Fruit fly (Drosophila melanogaster) whole organism, prepupa: ENCODE measurements around the gene GNBP1.

Experiments
- CG10631 ChIP-seq: fragments of 200-800 bp; sonication (Bioruptor generic); optimal IDR thresholded peaks from 2 replicates; lab custom pipeline; 2016; ENCODE audit warnings: missing biosample characterization, missing genetic modification characterization
- CG11294 ChIP-seq: fragments of 200-800 bp; sonication (Bioruptor generic); IDR thresholded peaks from 2 replicates; pipeline ENCODE4 v1.3.6; 2022; ENCODE audit warnings: missing biosample characterization, missing genetic modification characterization
- CG11902 ChIP-seq: fragments of 200-800 bp; sonication (Bioruptor generic); optimal IDR thresholded peaks from 3 replicates; lab custom pipeline; 2016; ENCODE audit warnings: missing biosample characterization, missing genetic modification characterization
- CG15336 ChIP-seq: fragments of 200-800 bp; sonication (Bioruptor generic); IDR thresholded peaks from 2 replicates; pipeline ENCODE4 v1.3.6; 2022; ENCODE audit warnings: missing biosample characterization, missing genetic modification characterization
- CG31627 ChIP-seq: fragments of 200-800 bp; sonication (Bioruptor generic); optimal IDR thresholded peaks from 3 replicates; lab custom pipeline; 2016; ENCODE audit warnings: missing biosample characterization, missing genetic modification characterization
- CG34406 ChIP-seq: fragments of 200-800 bp; sonication (Bioruptor generic); optimal IDR thresholded peaks from 3 replicates; lab custom pipeline; 2016; ENCODE audit warnings: missing biosample characterization, missing genetic modification characterization
- CG4318 ChIP-seq: fragments of 200-800 bp; sonication (Bioruptor generic); optimal IDR thresholded peaks from 3 replicates; lab custom pipeline; 2017; ENCODE audit warnings: missing biosample characterization, mild to moderate bottlenecking, missing genetic modification characterization
- CG6276 ChIP-seq: fragments of 200-800 bp; sonication (Bioruptor generic); optimal IDR thresholded peaks from 2 replicates; lab custom pipeline; 2017; ENCODE audit warnings: missing biosample characterization, mild to moderate bottlenecking, missing genetic modification characterization
- CG6808 ChIP-seq: fragments of 200-800 bp; sonication (Bioruptor generic); optimal IDR thresholded peaks from 3 replicates; lab custom pipeline; 2017; ENCODE audit warnings: missing biosample characterization, missing genetic modification characterization, mild to moderate bottlenecking, moderate library complexity, missing genetic modification reagents
- CG7368 ChIP-seq: fragments of 200-800 bp; sonication (Bioruptor generic); optimal IDR thresholded peaks from 3 replicates; lab custom pipeline; 2016; ENCODE audit warnings: missing biosample characterization, missing genetic modification characterization
- CG8119 ChIP-seq: fragments of 200-800 bp; sonication (Bioruptor generic); IDR thresholded peaks from 3 replicates; pipeline ENCODE4 v1.3.6; 2022; ENCODE audit warnings: missing biosample characterization, missing genetic modification characterization
- CG8632 ChIP-seq: fragments of 200-800 bp; sonication (Bioruptor generic); optimal IDR thresholded peaks from 3 replicates; lab custom pipeline; 2016; ENCODE audit warnings: missing biosample characterization, missing genetic modification characterization
- CG9139 ChIP-seq: fragments of 200-800 bp; sonication (Bioruptor generic); optimal IDR thresholded peaks from 3 replicates; lab custom pipeline; 2017; ENCODE audit warnings: missing biosample characterization, mild to moderate bottlenecking, missing genetic modification characterization
- Eip75B ChIP-seq: fragments of 200-800 bp; sonication (Bioruptor generic); optimal IDR thresholded peaks from 3 replicates; lab custom pipeline; 2016; ENCODE audit warnings: missing biosample characterization, missing genetic modification characterization
- Eip78C ChIP-seq: fragments of 200-800 bp; sonication (Bioruptor generic); peaks from one replicate; lab custom pipeline; 2016; ENCODE audit warnings: missing biosample characterization, missing genetic modification characterization
- Ets21C ChIP-seq: fragments of 200-800 bp; sonication (Bioruptor generic); optimal IDR thresholded peaks from 3 replicates; lab custom pipeline; 2016; ENCODE audit warnings: missing biosample characterization, missing genetic modification characterization
- Gug ChIP-seq: fragments of 200-800 bp; sonication (Bioruptor generic); IDR thresholded peaks from 2 replicates; pipeline ENCODE4 v1.3.6; 2022; ENCODE audit warnings: missing biosample characterization, missing genetic modification characterization
- Hr39 ChIP-seq: fragments of 200-800 bp; sonication (Bioruptor generic); optimal IDR thresholded peaks from 2 replicates; lab custom pipeline; 2016; ENCODE audit warnings: missing biosample characterization, missing genetic modification characterization
- Hr4 ChIP-seq: fragments of 200-800 bp; sonication (Bioruptor generic); optimal IDR thresholded peaks from 3 replicates; lab custom pipeline; 2016; ENCODE audit warnings: missing biosample characterization, missing genetic modification characterization
- Lpt ChIP-seq: fragments of 200-800 bp; sonication (Bioruptor generic); optimal IDR thresholded peaks from 3 replicates; lab custom pipeline; 2016; ENCODE audit warnings: missing biosample characterization, missing genetic modification characterization
- OdsH ChIP-seq: fragments of 200-800 bp; sonication (Bioruptor generic); optimal IDR thresholded peaks from 3 replicates; lab custom pipeline; 2016; ENCODE audit warnings: missing biosample characterization, missing genetic modification characterization
- achi ChIP-seq: fragments of 200-800 bp; sonication (Bioruptor generic); optimal IDR thresholded peaks from 3 replicates; lab custom pipeline; 2016; ENCODE audit warnings: missing biosample characterization, missing genetic modification characterization
- acj6 ChIP-seq: fragments of 200-800 bp; sonication (Bioruptor generic); optimal IDR thresholded peaks from 3 replicates; lab custom pipeline; 2016; ENCODE audit warnings: missing biosample characterization, missing genetic modification characterization
- cyc ChIP-seq: fragments of 200-800 bp; sonication (Bioruptor generic); optimal IDR thresholded peaks from 3 replicates; lab custom pipeline; 2016; ENCODE audit warnings: missing biosample characterization, missing genetic modification characterization
- dsx ChIP-seq: fragments of 200-800 bp; optimal IDR thresholded peaks from 3 replicates; lab custom pipeline; 2019; ENCODE audit warnings: missing biosample characterization, mild to moderate bottlenecking, missing genetic modification characterization, moderate library complexity; ENCODE audit not compliant: poor library complexity, severe bottlenecking
- eg ChIP-seq: fragments of 200-800 bp; sonication (Bioruptor generic); IDR thresholded peaks from 3 replicates; pipeline ENCODE4 v1.3.6; 2022; ENCODE audit warnings: missing biosample characterization, missing genetic modification characterization
- esn ChIP-seq: fragments of 200-800 bp; sonication (Bioruptor generic); optimal IDR thresholded peaks from 2 replicates; lab custom pipeline; 2016; ENCODE audit warnings: missing biosample characterization, mild to moderate bottlenecking, missing genetic modification characterization, moderate library complexity
- fd59A ChIP-seq: fragments of 200-800 bp; sonication (Bioruptor generic); optimal IDR thresholded peaks from 2 replicates; lab custom pipeline; 2017; ENCODE audit warnings: missing biosample characterization, mild to moderate bottlenecking, missing genetic modification characterization, missing genetic modification reagents
- fd85E ChIP-seq: fragments of 200-800 bp; sonication (Bioruptor generic); optimal IDR thresholded peaks from 3 replicates; lab custom pipeline; 2016; ENCODE audit warnings: missing biosample characterization, missing genetic modification characterization
- lz ChIP-seq: fragments of 200-800 bp; sonication (Bioruptor generic); optimal IDR thresholded peaks from 3 replicates; lab custom pipeline; 2016; ENCODE audit warnings: missing biosample characterization, missing genetic modification characterization
- pdm3 ChIP-seq: fragments of 200-800 bp; sonication (Bioruptor generic); optimal IDR thresholded peaks from 3 replicates; lab custom pipeline; 2016; ENCODE audit warnings: missing biosample characterization, missing genetic modification characterization
- salr ChIP-seq, 2 experiments: fragments of 200-800 bp; sonication (Bioruptor generic); optimal IDR thresholded peaks; 3 replicates each; lab custom pipeline; 2016 to 2018; ENCODE audit warnings: missing biosample characterization in 2 of 2, missing genetic modification characterization in 2 of 2, mild to moderate bottlenecking in 1 of 2
- spab ChIP-seq: fragments of 200-800 bp; sonication (Bioruptor generic); optimal IDR thresholded peaks from 2 replicates; lab custom pipeline; 2017; ENCODE audit warnings: missing biosample characterization, mild to moderate bottlenecking, missing genetic modification characterization, missing genetic modification reagents
- ss ChIP-seq, 2 experiments: fragments of 200-800 bp; sonication (Bioruptor generic); optimal IDR thresholded peaks; 2 replicates in 1 of 2; 3 replicates in 1 of 2; lab custom pipeline; 2017 to 2018; ENCODE audit warnings: mild to moderate bottlenecking in 2 of 2, missing biosample characterization in 2 of 2, missing genetic modification characterization in 2 of 2, moderate library complexity in 1 of 2
- svp ChIP-seq: fragments of 200-800 bp; sonication (Bioruptor generic); peaks from one replicate; lab custom pipeline; 2016; ENCODE audit warnings: missing biosample characterization, missing genetic modification characterization
- vri ChIP-seq: fragments of 200-800 bp; sonication (Bioruptor generic); optimal IDR thresholded peaks from 3 replicates; lab custom pipeline; 2016; ENCODE audit warnings: missing biosample characterization, mild to moderate bottlenecking, missing genetic modification characterization

GNBP1 gene

DNA sequence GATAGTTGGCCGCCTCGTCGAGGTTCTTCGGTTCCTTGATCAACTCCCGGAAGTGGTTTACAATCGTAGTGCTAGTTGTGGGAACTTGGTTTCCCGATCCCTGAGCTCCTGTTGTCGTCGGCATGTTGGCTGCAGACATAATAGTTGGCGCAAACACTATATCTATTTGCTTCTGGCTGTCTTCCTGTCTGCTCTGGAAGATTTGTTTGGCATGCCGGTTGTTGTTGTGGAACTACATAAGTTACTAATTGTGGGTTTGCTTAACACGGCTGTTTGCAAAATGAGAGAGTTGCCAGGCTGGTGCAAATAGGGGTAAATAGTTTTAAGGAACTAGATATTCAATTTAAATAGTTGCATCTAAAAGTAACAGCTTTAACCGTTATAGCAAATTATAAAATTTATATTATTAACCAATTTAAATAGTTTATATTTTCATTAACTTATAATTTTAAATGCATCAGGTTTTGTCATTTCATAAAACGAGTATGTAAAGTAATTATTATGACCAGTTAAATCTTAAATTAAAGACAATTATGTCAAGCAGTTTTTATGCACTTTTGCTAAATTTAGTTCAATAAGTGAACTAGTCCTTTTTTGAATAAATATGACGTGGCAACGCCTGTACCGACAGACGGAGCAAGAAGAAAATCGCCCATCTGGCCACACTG lies 6.1 kb downstream of the GNBP1 start, which contains the start of the genes Sgf11 and CG32202 (continued):
- TF ChIP-seq Lpt (GFP tag; lab: Kevin White, UChicago) (no peak), cyc (peak; percentile 31), salr (GFP tag; optimal IDR thresholded peaks at IDR 0.05; lab: Kevin White, UChicago) (no peak), eg (GFP tag; lab: Robert Waterston, UW) (no peak), Eip75B (GFP tag; lab: Kevin White, UChicago) (no peak), Hr39 (GFP tag; lab: Kevin White, UChicago) (peak; percentile 36), fd59A (GFP tag; lab: Kevin White, UChicago) (no peak), Eip78C (peak; percentile 51), Ets21C (GFP tag; lab: Kevin White, UChicago) (no peak), CG10631 (GFP tag; lab: Kevin White, UChicago) (peak; percentile 70), vri (GFP tag; lab: Kevin White, UChicago) (no peak), fd85E (GFP tag; lab: Kevin White, UChicago) (no peak), dsx (GFP tag; lab: Kevin White, UChicago) (peak; percentile 57), Hr4 (GFP tag; lab: Kevin White, UChicago) (peak; percentile 40), OdsH (peak; percentile 67), CG11294 (GFP tag; lab: Robert Waterston, UW) (no peak), CG8632 (GFP tag; lab: Kevin White, UChicago) (peak; percentile 57), esn (GFP tag; lab: Kevin White, UChicago) (peak; percentile 58), acj6 (peak; percentile 58), ss (GFP tag; optimal IDR thresholded peaks at IDR 0.05; lab: Kevin White, UChicago) (no peak), CG15336 (GFP tag; lab: Robert Waterston, UW) (peak; percentile 68), CG8119 (GFP tag; lab: Robert Waterston, UW) (no peak), CG4318 (no peak), CG11902 (peak; percentile 21), spab (GFP tag; lab: Kevin White, UChicago) (no peak), pdm3 (GFP tag; lab: Kevin White, UChicago) (no peak), achi (peak; percentile 69)

DNA sequence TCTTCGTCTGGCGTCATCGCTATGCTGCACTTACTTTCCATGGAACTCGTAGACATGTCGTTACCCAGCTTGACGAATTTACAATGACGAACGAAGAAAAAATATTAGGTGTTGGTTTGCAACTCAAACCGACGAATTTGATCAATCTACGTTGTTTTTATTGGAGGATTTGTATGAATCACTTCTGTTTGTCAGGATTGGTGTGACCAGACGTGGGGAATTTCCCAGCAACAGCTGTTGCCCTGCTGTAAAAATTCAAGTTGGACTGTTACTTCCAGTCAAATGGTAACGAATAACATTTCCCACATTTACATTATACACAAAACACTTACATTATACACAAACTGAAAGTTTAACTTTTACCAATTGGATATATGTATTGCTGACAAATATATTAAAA lies 8.2 kb downstream of the GNBP1 start, which contains the start of gene Chmp1:
Chmp1 (minus strand) TSS at position 216 of the 400 bp plus-strand sequence.
- TF ChIP-seq CG4318 = no peak
- no peak for TF ChIP-seq CG34406
- no peak for TF ChIP-seq cyc
- TF ChIP-seq CG7368 (GFP tag; lab: Kevin White, UChicago) = no peak
- no peak for TF ChIP-seq achi
- TF ChIP-seq CG31627 (GFP tag; lab: Kevin White, UChicago) = no peak
- TF ChIP-seq lz (GFP tag; lab: Kevin White, UChicago) = no peak
- no peak for TF ChIP-seq eg (GFP tag; lab: Robert Waterston, UW)
- TF ChIP-seq Gug (GFP tag; lab: Robert Waterston, UW) = no peak
- TF ChIP-seq CG6276 (GFP tag; lab: Kevin White, UChicago) = no peak
- TF ChIP-seq Lpt (GFP tag; lab: Kevin White, UChicago) = no peak
- no peak for TF ChIP-seq CG8632 (GFP tag; lab: Kevin White, UChicago)
- no peak for TF ChIP-seq CG9139 (GFP tag; lab: Kevin White, UChicago)
- no peak for TF ChIP-seq acj6

DNA sequence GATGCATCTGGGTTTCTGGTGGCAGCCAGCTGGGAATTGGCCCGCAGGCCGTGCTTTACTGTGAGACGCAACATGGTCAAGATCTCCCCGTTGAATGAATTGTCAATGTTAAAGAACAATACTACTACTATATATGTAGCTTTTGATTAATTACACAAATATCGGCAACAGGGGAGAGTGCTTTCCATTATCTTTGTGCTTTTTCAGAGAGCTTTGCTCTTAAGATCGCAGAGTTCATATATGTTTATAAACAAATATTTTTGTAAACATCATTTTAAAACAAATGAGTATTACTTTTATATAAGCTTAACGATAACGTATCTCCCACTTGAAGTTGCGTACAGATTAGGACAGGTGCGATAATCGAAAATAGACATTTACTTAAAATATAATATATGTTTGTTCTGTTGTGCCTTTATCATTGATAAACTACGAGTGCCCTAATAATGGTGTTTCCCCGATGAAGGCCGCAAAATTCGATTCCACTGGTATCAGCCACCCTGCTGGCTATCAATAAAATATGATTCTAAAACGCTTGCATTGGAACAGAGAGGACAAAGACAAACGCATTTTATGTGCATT lies 10.7 kb downstream of the GNBP1 start, which contains the start of gene Cyp12c1:
Cyp12c1 (minus strand) TSS at position 100 of the 582 bp plus-strand sequence.
- TF ChIP-seq CG6808 (GFP tag; lab: Kevin White, UChicago) (no peak), Eip78C (peak; percentile 22), svp (GFP tag; lab: Kevin White, UChicago) (peak; percentile 87)
